Worm (Caenorhabditis elegans): ENCODE results near the gene nspc-12.
A peak's percentile ranks its signal among the peaks of the same experiment; 100 is the strongest.

nspc-12 gene

DNA sequence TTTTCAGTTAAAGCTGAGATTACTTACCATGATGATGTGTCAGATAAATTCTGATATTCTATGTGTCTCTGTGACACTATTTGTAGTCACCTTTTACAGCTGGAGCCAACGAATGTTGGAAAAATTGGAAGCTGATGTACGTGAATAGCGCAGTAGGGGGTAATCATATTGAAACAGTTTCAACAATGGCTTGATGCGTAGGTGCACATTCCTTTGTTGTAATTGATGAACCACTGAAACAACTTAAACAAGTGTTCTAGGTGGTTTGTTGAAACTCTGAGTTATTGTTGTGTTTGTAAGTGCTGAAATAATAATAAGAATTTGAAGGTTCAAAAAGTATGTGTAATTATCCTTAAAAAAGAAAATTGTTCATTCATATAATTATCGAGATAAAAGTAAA, at the start of gene nspc-12:
nspc-12 (minus strand) TSS at position 101 of the 400 bp plus-strand sequence.
- TF ChIP-seq unc-62 (GFP tag; optimal IDR thresholded peaks at IDR 0.05) (no peak), unc-39 (tag; optimal IDR thresholded peaks at IDR 0.05) (no peak), ceh-9 (tag; optimal IDR thresholded peaks at IDR 0.05) (no peak), aly-2 (tag; optimal IDR thresholded peaks at IDR 0.05) (no peak), ztf-11 (tag; optimal IDR thresholded peaks at IDR 0.05) (no peak), eor-1 (tag; optimal IDR thresholded peaks at IDR 0.05) (no peak), jun-1 (tag; optimal IDR thresholded peaks at IDR 0.05) (no peak)

DNA sequence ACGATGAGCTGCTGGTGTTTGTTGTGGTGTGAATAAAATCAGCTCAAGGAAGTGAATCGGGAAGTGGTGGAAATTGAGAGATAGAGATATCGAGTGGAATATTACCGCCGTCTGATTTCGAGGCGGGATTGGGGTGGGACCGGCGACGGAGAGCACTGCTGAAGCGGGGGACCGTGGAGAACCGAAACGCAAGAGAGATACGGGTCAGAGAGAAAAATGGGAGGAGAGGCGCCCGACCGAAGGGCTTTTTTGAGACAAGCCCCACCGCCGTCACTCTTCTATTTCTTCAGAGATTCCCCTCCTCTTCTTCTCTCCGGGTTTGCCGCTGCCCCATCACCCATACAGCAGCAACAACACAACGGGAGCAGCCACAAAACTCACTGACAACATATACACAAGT, 49.6 kb upstream of the nspc-12 start:
- TF ChIP-seq ama-1 (optimal IDR thresholded peaks at IDR 0.05) (no peak), lin-39 (tag; optimal IDR thresholded peaks at IDR 0.05) (peak; percentile 61), nfya-1 (tag; optimal IDR thresholded peaks at IDR 0.05; ENCODE audit: insufficient read depth) (peak; percentile 13), mdl-1 (tag; optimal IDR thresholded peaks at IDR 0.05) (no peak)

DNA sequence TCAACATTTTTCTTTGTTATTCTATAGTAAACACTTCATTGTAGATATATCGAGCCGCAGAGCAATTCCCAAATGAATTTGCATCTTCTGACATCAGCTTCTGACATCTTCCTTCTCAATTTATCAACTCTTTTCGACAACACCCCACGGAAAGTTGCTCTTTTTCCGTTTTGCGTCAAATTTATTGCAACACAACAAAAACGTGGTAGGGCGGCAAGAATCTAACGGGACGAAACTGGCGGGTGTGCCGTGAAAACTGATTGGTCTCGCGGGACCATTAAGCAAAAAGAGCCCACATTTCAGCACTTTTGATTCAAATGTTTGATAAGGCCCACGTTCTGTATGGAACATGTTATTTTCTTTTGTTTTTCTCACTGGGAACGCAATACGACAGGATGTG, 48.2 kb upstream of the nspc-12 start:
- no peak for TF ChIP-seq mdl-1 (tag; optimal IDR thresholded peaks at IDR 0.05)
- no peak for TF ChIP-seq lsy-12 (tag; optimal IDR thresholded peaks at IDR 0.05)
- TF ChIP-seq nhr-28 (tag; optimal IDR thresholded peaks at IDR 0.05) = no peak
- TF ChIP-seq nhr-76 (tag; optimal IDR thresholded peaks at IDR 0.05) = no peak
- TF ChIP-seq egl-5 (tag; optimal IDR thresholded peaks at IDR 0.05) = no peak
- TF ChIP-seq nhr-77 (tag; optimal IDR thresholded peaks at IDR 0.05) = no peak
- TF ChIP-seq ama-1 (optimal IDR thresholded peaks at IDR 0.05) = no peak
- peak; percentile 36 for TF ChIP-seq elt-1 (tag; optimal IDR thresholded peaks at IDR 0.05)
- TF ChIP-seq unc-62 (GFP tag; optimal IDR thresholded peaks at IDR 0.05) = peak; percentile 28
- no peak for TF ChIP-seq eor-1 (tag; optimal IDR thresholded peaks at IDR 0.05)
- TF ChIP-seq tbx-2 (tag; optimal IDR thresholded peaks at IDR 0.05) = no peak
- peak; percentile 70 for TF ChIP-seq lin-39 (tag; optimal IDR thresholded peaks at IDR 0.05)
- peak; percentile 14 for TF ChIP-seq nfya-1 (tag; optimal IDR thresholded peaks at IDR 0.05; ENCODE audit: insufficient read depth)
- TF ChIP-seq egl-27 (tag; optimal IDR thresholded peaks at IDR 0.05) = no peak
- TF ChIP-seq nhr-23 (tag; optimal IDR thresholded peaks at IDR 0.05) = no peak
- TF ChIP-seq nhr-43 (tag; optimal IDR thresholded peaks at IDR 0.05; ENCODE audit: poor library complexity, severe bottlenecking) = no peak
- TF ChIP-seq daf-12 (tag; optimal IDR thresholded peaks at IDR 0.05) = no peak
- no peak for TF ChIP-seq nhr-25 (tag; optimal IDR thresholded peaks at IDR 0.05)
- no peak for TF ChIP-seq ceh-28 (tag; optimal IDR thresholded peaks at IDR 0.05)
- no peak for TF ChIP-seq unc-39 (tag; optimal IDR thresholded peaks at IDR 0.05)
- no peak for TF ChIP-seq ceh-9 (tag; optimal IDR thresholded peaks at IDR 0.05)
- TF ChIP-seq lin-15B (tag; optimal IDR thresholded peaks at IDR 0.05) = no peak
- no peak for TF ChIP-seq nhr-12 (tag; optimal IDR thresholded peaks at IDR 0.05)
- TF ChIP-seq elt-3 (tag; optimal IDR thresholded peaks at IDR 0.05) = no peak
- no peak for TF ChIP-seq mml-1 (tag; optimal IDR thresholded peaks at IDR 0.05)
- no peak for TF ChIP-seq nhr-237 (tag; optimal IDR thresholded peaks at IDR 0.05)
- no peak for TF ChIP-seq ZK546.5 (tag; optimal IDR thresholded peaks at IDR 0.05)
- no peak for TF ChIP-seq elt-2 (tag; optimal IDR thresholded peaks at IDR 0.05)
- no peak for TF ChIP-seq ceh-82 (tag; optimal IDR thresholded peaks at IDR 0.05)
- no peak for TF ChIP-seq jun-1 (tag; optimal IDR thresholded peaks at IDR 0.05)
- no peak for TF ChIP-seq fkh-10 (GFP tag; optimal IDR thresholded peaks at IDR 0.05)
- no peak for TF ChIP-seq pha-4 (tag; optimal IDR thresholded peaks at IDR 0.05)
- no peak for TF ChIP-seq ztf-4 (tag; optimal IDR thresholded peaks at IDR 0.05)
- TF ChIP-seq ceh-16 (tag; optimal IDR thresholded peaks at IDR 0.05) = no peak

- peak; percentile 91 for TF ChIP-seq tbx-2 (tag; optimal IDR thresholded peaks at IDR 0.05)
- peak; percentile 86 for TF ChIP-seq lsy-12 (tag; optimal IDR thresholded peaks at IDR 0.05)
- TF ChIP-seq ceh-28 (tag; optimal IDR thresholded peaks at IDR 0.05) = peak; percentile 86
- no peak for TF ChIP-seq fos-1 (tag; optimal IDR thresholded peaks at IDR 0.05)
- TF ChIP-seq elt-2 (tag; optimal IDR thresholded peaks at IDR 0.05) = peak; percentile 77
- peak; percentile 92 for TF ChIP-seq snpc-4 (tag; optimal IDR thresholded peaks at IDR 0.05)
- peak; percentile 59 for TF ChIP-seq egl-27 (tag; optimal IDR thresholded peaks at IDR 0.05)
- no peak for TF ChIP-seq mdl-1 (tag; optimal IDR thresholded peaks at IDR 0.05)
- no peak for TF ChIP-seq aly-2 (tag; optimal IDR thresholded peaks at IDR 0.05)
- TF ChIP-seq sea-2 (GFP tag; optimal IDR thresholded peaks at IDR 0.05) = peak; percentile 10
- peak in 2 of 3 experiments; percentile 65 to 76 for TF ChIP-seq elt-3 (tag; optimal IDR thresholded peaks at IDR 0.05)
- no peak for TF ChIP-seq zag-1 (tag; optimal IDR thresholded peaks at IDR 0.05)
- no peak for TF ChIP-seq mml-1 (tag; optimal IDR thresholded peaks at IDR 0.05)
- no peak for TF ChIP-seq eor-1 (tag; optimal IDR thresholded peaks at IDR 0.05)
- TF ChIP-seq hmg-11 (tag; optimal IDR thresholded peaks at IDR 0.05) = peak; percentile 96
- TF ChIP-seq skn-1 (tag; optimal IDR thresholded peaks at IDR 0.05) = peak; percentile 79
- peak; percentile 95 for TF ChIP-seq egl-5 (tag; optimal IDR thresholded peaks at IDR 0.05)
- TF ChIP-seq R02D3.7 (tag; optimal IDR thresholded peaks at IDR 0.05) = peak; percentile 59
- TF ChIP-seq ztf-4 (tag; optimal IDR thresholded peaks at IDR 0.05) = peak; percentile 30
- TF ChIP-seq ceh-9 (tag; optimal IDR thresholded peaks at IDR 0.05) = no peak
- TF ChIP-seq fkh-2 (tag; optimal IDR thresholded peaks at IDR 0.05) = no peak
- TF ChIP-seq nhr-67 (tag; optimal IDR thresholded peaks at IDR 0.05) = no peak
- TF ChIP-seq elt-1 (tag; optimal IDR thresholded peaks at IDR 0.05) = peak; percentile 75
- TF ChIP-seq lin-15B (tag; optimal IDR thresholded peaks at IDR 0.05) = peak; percentile 80
- peak; percentile 75 for TF ChIP-seq ceh-82 (tag; optimal IDR thresholded peaks at IDR 0.05)
- TF ChIP-seq nhr-23 (tag; optimal IDR thresholded peaks at IDR 0.05) = peak; percentile 97
- TF ChIP-seq unc-39 (tag; optimal IDR thresholded peaks at IDR 0.05) = no peak
- peak; percentile 99 for TF ChIP-seq nhr-25 (tag; optimal IDR thresholded peaks at IDR 0.05)
- peak; percentile 92 for TF ChIP-seq nfya-1 (tag; optimal IDR thresholded peaks at IDR 0.05; ENCODE audit: insufficient read depth)
- no peak for TF ChIP-seq nhr-237 (tag; optimal IDR thresholded peaks at IDR 0.05)
These were observed 37.4 kb upstream of the nspc-12 start, which contains the start of gene F17E5.2 for ce11 chrX:12393786-12394308. Gene F17E5.2 (plus strand): TSS chrX:12394258.
